Worm (Caenorhabditis elegans) whole organism, L2 larva: ENCODE results near the gene kin-24.

Experiments used
- C34F6.9 ChIP-seq: fragments of 150-350 bp; optimal IDR thresholded peaks from 2 replicates; lab custom pipeline; 2014; ENCODE audit warnings: missing biosample characterization, missing genetic modification characterization
- F13H6.1 ChIP-seq: sonication (generic microtip); optimal IDR thresholded peaks from 2 replicates; lab custom pipeline; 2016; ENCODE audit warnings: missing genetic modification characterization, missing compliant biosample characterization
- R02D3.7 ChIP-seq: fragments of 150-350 bp; optimal IDR thresholded peaks from 2 replicates; lab custom pipeline; 2014; ENCODE audit warnings: missing biosample characterization, missing genetic modification characterization
- Y55F3AM.14 ChIP-seq: fragments of 200-800 bp; sonication (Bioruptor generic); optimal IDR thresholded peaks from 2 replicates; lab custom pipeline; 2018; ENCODE audit warnings: mild to moderate bottlenecking, missing genetic modification characterization, missing compliant biosample characterization
- ZK546.5 ChIP-seq: sonication (generic microtip); optimal IDR thresholded peaks from 2 replicates; lab custom pipeline; 2017; ENCODE audit warnings: missing biosample characterization, missing genetic modification characterization
- alr-1 ChIP-seq: fragments of 150-350 bp; optimal IDR thresholded peaks from 2 replicates; lab custom pipeline; 2014; ENCODE audit warnings: missing biosample characterization, missing genetic modification characterization
- aly-2 ChIP-seq: fragments of 150-350 bp; optimal IDR thresholded peaks from 2 replicates; lab custom pipeline; 2014; ENCODE audit warnings: missing biosample characterization, missing genetic modification characterization
- ama-1 ChIP-seq: fragments of 150-350 bp; optimal IDR thresholded peaks from 2 replicates; lab custom pipeline; 2018; ENCODE audit warnings: inconsistent platforms
- blmp-1 ChIP-seq: sonication (generic microtip); optimal IDR thresholded peaks from 2 replicates; lab custom pipeline; 2017; ENCODE audit warnings: missing genetic modification characterization, mild to moderate bottlenecking, missing compliant biosample characterization, antibody characterized with exemption, moderate library complexity; ENCODE audit not compliant: insufficient read depth
- ceh-82 ChIP-seq: fragments of 150-350 bp; optimal IDR thresholded peaks from 2 replicates; lab custom pipeline; 2014; ENCODE audit warnings: missing biosample characterization, missing genetic modification characterization
- dmd-4 ChIP-seq: sonication (generic microtip); optimal IDR thresholded peaks from 2 replicates; lab custom pipeline; 2017; ENCODE audit warnings: missing biosample characterization, missing genetic modification characterization
- egl-27 ChIP-seq: sonication (generic microtip); optimal IDR thresholded peaks from 3 replicates; lab custom pipeline; 2017; ENCODE audit warnings: missing biosample characterization, missing genetic modification reagents, missing genetic modification characterization
- elt-1 ChIP-seq: fragments of 150-350 bp; optimal IDR thresholded peaks from 2 replicates; lab custom pipeline; 2014; ENCODE audit warnings: missing biosample characterization, missing genetic modification characterization
- elt-3 ChIP-seq: sonication (generic microtip); optimal IDR thresholded peaks from 2 replicates; lab custom pipeline; 2017; ENCODE audit warnings: missing biosample characterization, missing genetic modification characterization
- fos-1 ChIP-seq: fragments of 150-350 bp; optimal IDR thresholded peaks from 2 replicates; lab custom pipeline; 2014; ENCODE audit warnings: missing biosample characterization, missing genetic modification characterization
- gmeb-1 ChIP-seq: fragments of 150-350 bp; optimal IDR thresholded peaks from 2 replicates; lab custom pipeline; 2014; ENCODE audit warnings: missing biosample characterization, missing genetic modification characterization
- lin-13 ChIP-seq: fragments of 150-350 bp; optimal IDR thresholded peaks from 2 replicates; lab custom pipeline; 2014; ENCODE audit warnings: missing biosample characterization, missing genetic modification reagents, missing genetic modification characterization
- lsy-2 ChIP-seq, 2 experiments: fragments of 150-350 bp in 1 of 2; sonication (generic microtip) in 1 of 2; optimal IDR thresholded peaks; 2 replicates each; lab custom pipeline; 2014 to 2017; ENCODE audit warnings: missing biosample characterization in 2 of 2, missing genetic modification characterization in 2 of 2
- mdl-1 ChIP-seq, 2 experiments: fragments of 150-350 bp in 1 of 2; sonication (generic microtip) in 1 of 2; optimal IDR thresholded peaks; 2 replicates each; lab custom pipeline; 2017; ENCODE audit warnings: missing biosample characterization in 2 of 2, missing genetic modification characterization in 2 of 2
- nhr-11 ChIP-seq: fragments of 150-350 bp; optimal IDR thresholded peaks from 2 replicates; lab custom pipeline; 2014; ENCODE audit warnings: missing biosample characterization, missing genetic modification characterization
- nhr-12 ChIP-seq: fragments of 150-350 bp; optimal IDR thresholded peaks from 2 replicates; lab custom pipeline; 2014; ENCODE audit warnings: missing biosample characterization, missing genetic modification characterization
- nhr-129 ChIP-seq: fragments of 150-350 bp; optimal IDR thresholded peaks from 2 replicates; lab custom pipeline; 2014; ENCODE audit warnings: missing biosample characterization, missing genetic modification characterization
- nhr-21 ChIP-seq: fragments of 150-350 bp; optimal IDR thresholded peaks from 2 replicates; lab custom pipeline; 2014; ENCODE audit warnings: missing biosample characterization, missing genetic modification characterization
- nhr-23 ChIP-seq: fragments of 150-350 bp; optimal IDR thresholded peaks from 2 replicates; lab custom pipeline; 2014; ENCODE audit warnings: missing biosample characterization, missing genetic modification reagents, missing genetic modification characterization
- nhr-237 ChIP-seq: fragments of 150-350 bp; optimal IDR thresholded peaks from 2 replicates; lab custom pipeline; 2014; ENCODE audit warnings: missing biosample characterization, missing genetic modification characterization
- nhr-25 ChIP-seq: fragments of 150-350 bp; sonication (generic microtip); optimal IDR thresholded peaks from 3 replicates; lab custom pipeline; 2014; ENCODE audit warnings: missing biosample characterization, missing genetic modification characterization
- nhr-6 ChIP-seq: fragments of 150-350 bp; optimal IDR thresholded peaks from 2 replicates; lab custom pipeline; 2014; ENCODE audit warnings: missing biosample characterization, missing genetic modification characterization
- nhr-77 ChIP-seq: fragments of 150-350 bp; optimal IDR thresholded peaks from 2 replicates; lab custom pipeline; 2014; ENCODE audit warnings: missing biosample characterization, missing genetic modification characterization
- peb-1 ChIP-seq: fragments of 150-350 bp; optimal IDR thresholded peaks from 2 replicates; lab custom pipeline; 2014; ENCODE audit warnings: missing biosample characterization, missing genetic modification characterization
- skn-1 ChIP-seq: sonication (generic microtip); optimal IDR thresholded peaks from 2 replicates; lab custom pipeline; 2017; ENCODE audit warnings: missing biosample characterization, missing genetic modification characterization
- sma-3 ChIP-seq: sonication (generic microtip); optimal IDR thresholded peaks from 2 replicates; lab custom pipeline; 2016; ENCODE audit warnings: missing genetic modification reagents, missing genetic modification characterization, missing compliant biosample characterization
- sma-9 ChIP-seq, 2 experiments: fragments of 150-350 bp in 1 of 2; sonication (generic microtip) in 1 of 2; optimal IDR thresholded peaks; 2 replicates each; lab custom pipeline; 2014 to 2016; ENCODE audit warnings: missing genetic modification characterization in 2 of 2, mild to moderate bottlenecking in 1 of 2, missing biosample characterization in 1 of 2, missing compliant biosample characterization in 1 of 2, missing genetic modification reagents in 1 of 2, moderate library complexity in 1 of 2
- snpc-4 ChIP-seq: fragments of 150-350 bp; optimal IDR thresholded peaks from 2 replicates; lab custom pipeline; 2014; ENCODE audit warnings: missing biosample characterization, missing genetic modification characterization
- unc-39 ChIP-seq: fragments of 150-350 bp; optimal IDR thresholded peaks from 2 replicates; lab custom pipeline; 2014; ENCODE audit warnings: missing biosample characterization, missing genetic modification characterization
- unc-55 ChIP-seq: fragments of 150-350 bp; sonication (generic microtip); optimal IDR thresholded peaks from 3 replicates; lab custom pipeline; 2014; ENCODE audit warnings: missing biosample characterization, missing genetic modification reagents, missing genetic modification characterization
- unc-62 ChIP-seq: fragments of 150-350 bp; optimal IDR thresholded peaks from 2 replicates; lab custom pipeline; 2014; ENCODE audit warnings: missing biosample characterization, missing genetic modification reagents, missing genetic modification characterization
- zag-1 ChIP-seq: fragments of 150-350 bp; optimal IDR thresholded peaks from 2 replicates; lab custom pipeline; 2014; ENCODE audit warnings: missing biosample characterization, missing genetic modification characterization
- ztf-1 ChIP-seq: fragments of 200-800 bp; sonication (Bioruptor generic); conservative IDR thresholded peaks from 2 replicates; pipeline ENCODE4 v1.3.6; 2022; ENCODE audit warnings: missing genetic modification characterization, missing compliant biosample characterization
- ztf-11 ChIP-seq: sonication (generic microtip); optimal IDR thresholded peaks from 2 replicates; lab custom pipeline; 2017; ENCODE audit warnings: missing biosample characterization, missing genetic modification characterization
- ztf-4 ChIP-seq: fragments of 150-350 bp; optimal IDR thresholded peaks from 2 replicates; lab custom pipeline; 2014; ENCODE audit warnings: missing biosample characterization, missing genetic modification characterization

kin-24 gene

DNA sequence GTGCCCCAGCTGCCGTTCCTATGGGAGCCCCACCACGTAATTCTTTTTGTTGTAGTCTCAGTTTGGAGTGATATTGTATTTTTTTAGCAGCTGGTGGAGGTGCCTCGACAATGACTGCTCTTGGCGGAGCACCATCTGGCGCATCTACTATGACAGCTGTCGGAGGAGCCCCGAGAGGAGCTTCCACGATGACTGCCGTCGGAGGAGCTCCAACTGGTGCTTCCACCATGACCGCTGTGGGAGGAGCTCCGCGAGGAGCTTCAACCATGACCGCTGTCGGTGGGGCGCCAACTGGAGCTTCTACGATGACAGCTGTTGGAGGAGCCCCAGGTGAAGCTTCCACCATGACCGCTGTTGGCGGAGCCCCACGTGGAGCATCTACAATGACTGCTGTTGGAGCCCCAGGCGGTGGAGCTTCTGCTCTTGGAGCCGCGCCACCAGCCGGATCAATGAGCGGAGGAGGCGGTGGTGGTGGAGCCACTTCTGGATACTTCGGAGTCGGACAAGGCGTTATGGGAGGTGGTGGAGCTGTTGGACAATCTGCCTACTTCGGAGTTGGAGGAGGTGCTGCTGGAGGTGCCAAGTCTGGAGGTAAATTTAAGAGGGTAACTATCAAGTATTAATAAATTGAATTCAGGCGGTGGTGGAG lies 12.1 kb upstream of the kin-24 start:
- TF ChIP-seq ceh-82 (tag; lab: Kevin White, UChicago) (no peak), ztf-11 (tag; lab: Kevin White, UChicago) (no peak), nhr-12 (no peak), elt-1 (tag; lab: Kevin White, UChicago) (no peak), F13H6.1 (no peak), nhr-11 (tag; lab: Kevin White, UChicago) (no peak), egl-27 (no peak), sma-9 (GFP tag; optimal IDR thresholded peaks at IDR 0.05; lab: Kevin White, UChicago) (no peak), sma-9 (tag; optimal IDR thresholded peaks at IDR 0.05; lab: Kevin White, UChicago) (no peak), elt-3 (tag; lab: Kevin White, UChicago) (no peak), alr-1 (tag; lab: Kevin White, UChicago) (no peak), unc-39 (tag; lab: Kevin White, UChicago) (no peak), nhr-25 (tag; lab: Kevin White, UChicago) (no peak), aly-2 (no peak), ZK546.5 (tag; lab: Kevin White, UChicago) (no peak), lsy-2 (tag; optimal IDR thresholded peaks at IDR 0.05; lab: Kevin White, UChicago) (no peak), nhr-77 (tag; lab: Kevin White, UChicago) (no peak), skn-1 (no peak)

DNA sequence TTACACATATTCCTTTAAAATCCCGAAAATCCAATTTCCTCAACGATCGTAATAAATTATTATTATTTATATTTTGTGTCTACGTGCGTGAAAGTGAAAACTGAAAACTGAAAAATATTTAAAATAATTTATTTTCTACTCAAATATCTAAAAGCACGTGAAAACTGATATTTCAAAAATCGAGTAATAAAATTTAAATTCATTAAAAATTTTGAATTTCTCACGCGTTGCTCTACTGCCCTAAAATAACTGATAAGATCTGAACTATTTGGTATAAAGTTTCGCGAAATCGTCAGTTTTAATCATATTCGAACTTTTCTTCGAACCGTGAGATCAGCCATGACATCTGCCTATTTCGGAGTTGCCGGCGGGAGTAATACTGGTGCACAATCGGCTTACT lies 11.4 kb upstream of the kin-24 start, which contains the start of gene ssq-1:
TSS of gene ssq-1 (plus strand) at position 301 of the 400 bp plus-strand sequence.
- TF ChIP-seq ama-1 (lab: Kevin White, UChicago) (no peak), R02D3.7 (no peak), nhr-129 (tag; lab: Kevin White, UChicago) (no peak), nhr-6 (no peak), peb-1 (no peak), unc-62 (GFP tag; lab: Kevin White, UChicago) (no peak), ztf-4 (tag; lab: Kevin White, UChicago) (no peak), dmd-4 (no peak), ztf-1 (no peak), gmeb-1 (tag; lab: Kevin White, UChicago) (no peak), fos-1 (tag; lab: Kevin White, UChicago) (no peak), skn-1 (no peak), lsy-2 (tag; optimal IDR thresholded peaks at IDR 0.05; lab: Kevin White, UChicago) (no peak), nhr-23 (no peak), unc-55 (GFP tag; lab: Kevin White, UChicago) (no peak), snpc-4 (tag; lab: Kevin White, UChicago) (no peak)

DNA sequence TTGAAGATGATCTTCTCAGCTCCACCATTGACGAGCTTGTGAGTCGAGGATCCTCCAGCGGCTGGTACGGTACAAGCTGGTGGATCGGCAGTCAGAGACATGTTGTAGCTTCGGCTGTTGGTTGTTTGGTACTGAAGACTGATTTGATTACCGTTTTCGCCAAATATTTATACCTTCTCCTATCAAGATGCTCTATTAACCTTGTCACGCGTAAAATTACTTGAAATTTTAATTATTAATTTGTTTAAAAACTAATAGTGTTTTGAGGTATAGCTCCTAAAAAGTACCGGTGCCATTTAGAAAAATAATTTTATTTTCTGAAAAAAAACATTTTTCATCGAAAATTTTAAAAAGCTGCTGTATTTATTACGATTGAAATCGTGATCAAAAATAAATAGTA lies 10.0 kb upstream of the kin-24 start, which contains the start of gene ssp-10:
TSS of gene ssp-10 (minus strand) at position 101 of the 400 bp plus-strand sequence.
- TF ChIP-seq lsy-2 (tag; optimal IDR thresholded peaks at IDR 0.05; lab: Kevin White, UChicago) (no peak), unc-39 (tag; lab: Kevin White, UChicago) (no peak), dmd-4 (no peak), ztf-4 (tag; lab: Kevin White, UChicago) (no peak), Y55F3AM.14 (GFP tag; lab: Kevin White, UChicago) (no peak), egl-27 (no peak), ceh-82 (tag; lab: Kevin White, UChicago) (no peak), elt-1 (tag; lab: Kevin White, UChicago) (no peak), nhr-77 (tag; lab: Kevin White, UChicago) (no peak), sma-3 (GFP tag; lab: Kevin White, UChicago) (no peak), nhr-129 (tag; lab: Kevin White, UChicago) (no peak), F13H6.1 (no peak), nhr-23 (no peak), nhr-21 (no peak), R02D3.7 (no peak), mdl-1 (tag; optimal IDR thresholded peaks at IDR 0.05; lab: Kevin White, UChicago) (no peak), fos-1 (tag; lab: Kevin White, UChicago) (no peak), nhr-6 (no peak), ZK546.5 (tag; lab: Kevin White, UChicago) (no peak)

DNA sequence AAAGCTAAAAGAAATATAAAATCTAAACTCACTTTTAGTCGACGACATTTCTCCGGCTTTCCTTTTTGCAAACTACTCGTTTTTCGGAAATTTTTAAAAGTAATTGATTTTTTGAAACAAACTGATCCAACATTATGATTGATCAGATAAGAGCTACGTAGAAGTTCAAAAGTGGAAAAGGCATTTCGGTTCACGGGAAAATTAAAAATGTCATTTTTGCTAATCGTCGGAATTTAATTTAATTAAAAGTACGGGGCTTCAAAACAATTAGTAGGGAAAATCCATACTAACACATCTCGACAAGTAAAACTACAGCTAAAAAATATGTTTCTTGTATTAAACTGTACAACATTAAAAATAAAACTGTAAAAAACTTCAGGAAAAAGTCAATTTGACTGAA lies 8.7 kb upstream of the kin-24 start, which contains the start of gene K07F5.8:
TSS of gene K07F5.8 (minus strand) at position 101 of the 400 bp plus-strand sequence.
- TF ChIP-seq mdl-1 (tag; optimal IDR thresholded peaks at IDR 0.05; lab: Kevin White, UChicago) (no peak), nhr-129 (tag; lab: Kevin White, UChicago) (no peak), ZK546.5 (tag; lab: Kevin White, UChicago) (no peak), lin-13 (GFP tag; lab: Kevin White, UChicago) (no peak), sma-9 (GFP tag; optimal IDR thresholded peaks at IDR 0.05; lab: Kevin White, UChicago) (no peak), sma-9 (tag; optimal IDR thresholded peaks at IDR 0.05; lab: Kevin White, UChicago) (no peak), C34F6.9 (tag; lab: Kevin White, UChicago) (no peak), blmp-1 (tag; lab: Kevin White, UChicago) (no peak), nhr-237 (no peak), lsy-2 (tag; optimal IDR thresholded peaks at IDR 0.05; lab: Kevin White, UChicago) (no peak), ceh-82 (tag; lab: Kevin White, UChicago) (no peak), R02D3.7 (no peak), zag-1 (tag; lab: Kevin White, UChicago) (no peak)
